Fruit fly (Drosophila melanogaster): ENCODE measurements around the gene Pif1.

dm6 chr2L:3506806-3507205 is 37.0 kb upstream of the Pif1 start:
- TF ChIP-seq Myc (optimal IDR thresholded peaks at IDR 0.05): no peak
- no peak for TF ChIP-seq sage (GFP tag; optimal IDR thresholded peaks at IDR 0.05)
- TF ChIP-seq Dif (GFP tag; optimal IDR thresholded peaks at IDR 0.05; ENCODE audit: partially characterized antibody): no peak
- no peak for TF ChIP-seq h (GFP tag; optimal IDR thresholded peaks at IDR 0.05)
- TF ChIP-seq ey (GFP tag; optimal IDR thresholded peaks at IDR 0.05): no peak
- no peak for TF ChIP-seq pan (optimal IDR thresholded peaks at IDR 0.05)
- TF ChIP-seq psq (GFP tag; optimal IDR thresholded peaks at IDR 0.05): no peak
- TF ChIP-seq lola (GFP tag; optimal IDR thresholded peaks at IDR 0.05): no peak
- no peak for TF ChIP-seq dsf (GFP tag; optimal IDR thresholded peaks at IDR 0.05; ENCODE audit: borderline replicate concordance)
- TF ChIP-seq Hr78 (GFP tag; optimal IDR thresholded peaks at IDR 0.05): no peak
